Fruit fly (Drosophila melanogaster) whole organism, pupa: ENCODE data around the gene Dnaaf6.

ENCODE experiments used
- CG12605 ChIP-seq: fragments of 200-800 bp; sonication (Bioruptor generic); IDR thresholded peaks from 2 replicates; pipeline ENCODE4 v1.3.6; 2022; ENCODE audit warnings: missing biosample characterization, missing genetic modification characterization
- CG14655 ChIP-seq: fragments of 200-800 bp; sonication (Bioruptor generic); optimal IDR thresholded peaks from 3 replicates; lab custom pipeline; 2017; ENCODE audit warnings: mild to moderate bottlenecking, missing biosample characterization, missing genetic modification reagents, missing genetic modification characterization

DNA sequence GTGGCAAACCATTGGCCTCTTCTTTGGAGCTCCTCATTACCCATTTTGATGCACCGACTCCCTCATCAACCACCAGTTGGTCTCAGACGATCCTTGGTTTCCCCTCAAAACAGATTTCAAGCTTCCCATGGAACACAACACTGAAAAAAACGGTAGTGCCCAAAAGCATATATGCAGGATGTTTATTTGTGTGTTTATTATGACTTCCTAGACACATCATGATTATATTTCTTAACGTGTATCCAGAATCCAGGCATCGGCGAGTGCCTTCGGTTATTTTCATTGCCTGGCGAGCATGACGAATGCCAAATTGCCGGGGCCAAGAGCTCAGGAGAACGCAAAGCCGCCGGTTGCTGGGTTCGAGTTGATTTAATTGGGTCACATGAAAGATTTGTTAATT is 44.8 kb upstream of the Dnaaf6 start:
- TF ChIP-seq CG14655 (GFP tag; lab: Kevin White, UChicago) (no peak), CG12605 (no peak)
